Worm (Caenorhabditis elegans) whole organism, midembryonic: ENCODE measurements around the gene abts-4.

ENCODE experiments used
- T22C8.4 ChIP-seq: fragments of 200-800 bp; sonication (Bioruptor generic); IDR thresholded peaks from 2 replicates; pipeline ENCODE4 v1.3.6; 2022; ENCODE audit warnings: missing genetic modification characterization, missing compliant biosample characterization
- cog-1 ChIP-seq: sonication (generic microtip); optimal IDR thresholded peaks from 2 replicates; lab custom pipeline; 2016; ENCODE audit warnings: missing genetic modification characterization, missing compliant biosample characterization
- flt-1 ChIP-seq: fragments of 200-800 bp; sonication (Bioruptor generic); IDR thresholded peaks from 2 replicates; pipeline ENCODE4 v1.3.6; 2022; ENCODE audit warnings: missing genetic modification characterization, missing compliant biosample characterization
- klf-2 ChIP-seq: fragments of 200-800 bp; sonication (Bioruptor generic); conservative IDR thresholded peaks from 2 replicates; pipeline ENCODE4 v1.3.6; 2022; ENCODE audit warnings: missing genetic modification reagents, missing genetic modification characterization, missing compliant biosample characterization
- ref-1 ChIP-seq: fragments of 200-800 bp; sonication (Bioruptor generic); conservative IDR thresholded peaks from 2 replicates; pipeline ENCODE4 v1.3.6; 2022; ENCODE audit warnings: missing genetic modification reagents, missing genetic modification characterization, missing compliant biosample characterization
- tab-1 ChIP-seq: fragments of 200-800 bp; sonication (Bioruptor generic); IDR thresholded peaks from 2 replicates; pipeline ENCODE4 v1.3.6; 2022; ENCODE audit warnings: missing genetic modification characterization, missing compliant biosample characterization
- ztf-23 ChIP-seq: fragments of 200-800 bp; sonication (Bioruptor generic); IDR thresholded peaks from 2 replicates; pipeline ENCODE4 v1.3.6; 2022; ENCODE audit warnings: missing genetic modification reagents, missing genetic modification characterization, missing compliant biosample characterization
- ztf-29 ChIP-seq: fragments of 200-800 bp; sonication (Bioruptor generic); IDR thresholded peaks from 2 replicates; pipeline ENCODE4 v1.3.6; 2022; ENCODE audit warnings: missing genetic modification reagents, missing genetic modification characterization, missing compliant biosample characterization

ce11 chrX:6737329-6738008 is 24.1 kb downstream of the abts-4 start:
- no peak for TF ChIP-seq flt-1 (GFP tag; lab: Robert Waterston, UW)
- no peak for TF ChIP-seq ztf-23 (GFP tag; lab: Robert Waterston, UW)
- TF ChIP-seq ztf-29: no peak
- TF ChIP-seq cog-1 (tag; lab: Kevin White, UChicago): peak; percentile 64
- no peak for TF ChIP-seq T22C8.4 (GFP tag; lab: Robert Waterston, UW)
- TF ChIP-seq ref-1 (GFP tag; lab: Robert Waterston, UW): no peak
- no peak for TF ChIP-seq tab-1 (GFP tag; lab: Robert Waterston, UW)
- no peak for TF ChIP-seq klf-2 (GFP tag; lab: Robert Waterston, UW)
